Worm (Caenorhabditis elegans): ENCODE measurements around the gene dpy-6.

ce11 chrX:8473468-8473867 lies 18.0 kb upstream of the dpy-6 start:
- TF ChIP-seq ceh-13 (GFP tag; optimal IDR thresholded peaks at IDR 0.05) (no peak), ama-1 (optimal IDR thresholded peaks at IDR 0.05) (no peak), hmbx-1 (tag; optimal IDR thresholded peaks at IDR 0.05) (no peak), hmg-4 (GFP tag; optimal IDR thresholded peaks at IDR 0.05) (no peak), sea-1 (GFP tag; conservative IDR thresholded peaks at IDR 0.05) (no peak), flt-1 (GFP tag; IDR thresholded peaks at IDR 0.05) (no peak), F13C5.2 (tag; optimal IDR thresholded peaks at IDR 0.05) (no peak), tbx-11 (GFP tag; IDR thresholded peaks at IDR 0.05) (no peak), tbx-37 (GFP tag; conservative IDR thresholded peaks at IDR 0.05) (no peak), scrt-1 (GFP tag; IDR thresholded peaks at IDR 0.05) (no peak), hnd-1 (tag; optimal IDR thresholded peaks at IDR 0.05) (no peak)

All from whole organism, early embryonic.